Fruit fly (Drosophila melanogaster): ENCODE results near the gene CG11345.

The CG11345 gene

dm6 chr3L:4431111-4431730, 26.7 kb downstream of the CG11345 start:
- TF ChIP-seq chinmo (GFP tag; IDR thresholded peaks at IDR 0.05; ENCODE audit: partially characterized antibody) (0 out of 4 replicates have a peak, but pooled peaks have one; percentile 12), CG7556 (GFP tag; optimal IDR thresholded peaks at IDR 0.05) (no peak), CG3726 (GFP tag; IDR thresholded peaks at IDR 0.05) (0 out of 3 replicates have a peak, but pooled peaks have one; percentile 29), ewg (GFP tag; optimal IDR thresholded peaks at IDR 0.05) (peak; percentile 34), CG13894 (tag; optimal IDR thresholded peaks at IDR 0.05) (peak; percentile 83), cg (GFP tag; optimal IDR thresholded peaks at IDR 0.05) (peak; percentile 58), scrt (GFP tag; optimal IDR thresholded peaks at IDR 0.05) (peak; percentile 35), cas (GFP tag; IDR thresholded peaks at IDR 0.05) (0 out of 2 replicates have a peak, but pooled peaks have one; percentile 38), CG4707 (GFP tag; optimal IDR thresholded peaks at IDR 0.05) (no peak), kni (GFP tag; optimal IDR thresholded peaks at IDR 0.05) (peak; percentile 50), CG10321 (GFP tag; IDR thresholded peaks at IDR 0.05) (peak; percentile 50; the same call in 1 of the 2 replicates), Deaf1 (tag; optimal IDR thresholded peaks at IDR 0.05) (peak; percentile 55), CG11456 (GFP tag; IDR thresholded peaks at IDR 0.05) (0 out of 3 replicates have a peak, but pooled peaks have one; percentile 37), CG17612 (GFP tag; IDR thresholded peaks at IDR 0.05) (no peak), CG5245 (GFP tag; optimal IDR thresholded peaks at IDR 0.05) (no peak), Abd-B (GFP tag; optimal IDR thresholded peaks at IDR 0.05) (no peak), CG32532 (GFP tag; IDR thresholded peaks at IDR 0.05) (0 out of 2 replicates have a peak, but pooled peaks have one; percentile 7), HLHmδ (GFP tag; optimal IDR thresholded peaks at IDR 0.05) (peak; percentile 28), Trl (optimal IDR thresholded peaks at IDR 0.05) (peak in 1 of 2 experiments; percentile 18), Trl (GFP tag; optimal IDR thresholded peaks at IDR 0.05) (no peak), Rx (GFP tag; IDR thresholded peaks at IDR 0.05) (no peak), Mad (GFP tag; optimal IDR thresholded peaks at IDR 0.05) (no peak)

- no peak for TF ChIP-seq ac (GFP tag; optimal IDR thresholded peaks at IDR 0.05)
- no peak for TF ChIP-seq Med (GFP tag)
- TF ChIP-seq Trl (optimal IDR thresholded peaks at IDR 0.05), result peak; percentile 55 to 66
- TF ChIP-seq Trl (GFP tag; optimal IDR thresholded peaks at IDR 0.05), result no peak
- TF ChIP-seq CG13894 (tag; optimal IDR thresholded peaks at IDR 0.05), result peak; percentile 68
- peak; percentile 6 for TF ChIP-seq Deaf1 (tag; optimal IDR thresholded peaks at IDR 0.05)
These were observed 27.6 kb downstream of the CG11345 start for dm6 chr3L:4430331-4430730.

dm6 chr3L:4428918-4429546, 28.9 kb downstream of the CG11345 start, which contains the start of gene nAChRbeta1:
Gene nAChRbeta1 (plus strand): TSS chr3L:4429349.
- no peak for TF ChIP-seq Myb (GFP tag; optimal IDR thresholded peaks at IDR 0.05)
- TF ChIP-seq scrt (GFP tag; optimal IDR thresholded peaks at IDR 0.05), result peak; percentile 83
- peak in 1 of 2 experiments; percentile 45 for TF ChIP-seq crp (GFP tag; optimal IDR thresholded peaks at IDR 0.05)
- TF ChIP-seq CG10431 (GFP tag; optimal IDR thresholded peaks at IDR 0.05), result no peak
- no peak for TF ChIP-seq fd64A (GFP tag; optimal IDR thresholded peaks at IDR 0.05)
- TF ChIP-seq CG8388 (GFP tag; optimal IDR thresholded peaks at IDR 0.05), result peak; percentile 66
- peak; percentile 20 for TF ChIP-seq Fer3 (tag; optimal IDR thresholded peaks at IDR 0.05)
- TF ChIP-seq dati (GFP tag; IDR thresholded peaks at IDR 0.05), result no peak
- no peak for TF ChIP-seq CG11504 (tag; optimal IDR thresholded peaks at IDR 0.05)
- no peak for TF ChIP-seq CG4820 (GFP tag; optimal IDR thresholded peaks at IDR 0.05)
- peak in 1 of 2 experiments; percentile 17 for TF ChIP-seq Trl (optimal IDR thresholded peaks at IDR 0.05)
- TF ChIP-seq Trl (GFP tag; optimal IDR thresholded peaks at IDR 0.05), result no peak
- peak; percentile 76; the same call in 1 of the 3 replicates for TF ChIP-seq CG34422 (GFP tag; IDR thresholded peaks at IDR 0.05)
- TF ChIP-seq CG13894 (tag; optimal IDR thresholded peaks at IDR 0.05), result peak; percentile 20
- no peak for TF ChIP-seq stwl (tag; optimal IDR thresholded peaks at IDR 0.05)
- TF ChIP-seq Deaf1 (tag; optimal IDR thresholded peaks at IDR 0.05), result peak; percentile 61
- no peak for TF ChIP-seq ftz-f1 (GFP tag; optimal IDR thresholded peaks at IDR 0.05)
- no peak for TF ChIP-seq CG2116 (GFP tag; optimal IDR thresholded peaks at IDR 0.05)
- TF ChIP-seq CG17328 (GFP tag; IDR thresholded peaks at IDR 0.05), result no peak
- peak; percentile 24 for TF ChIP-seq Fer1 (GFP tag; optimal IDR thresholded peaks at IDR 0.05)
- TF ChIP-seq onecut (GFP tag; IDR thresholded peaks at IDR 0.05), result peak; percentile 78
- peak; percentile 19 for TF ChIP-seq CG34376 (GFP tag; optimal IDR thresholded peaks at IDR 0.05)
- TF ChIP-seq BtbVII (GFP tag; optimal IDR thresholded peaks at IDR 0.05), result no peak
- no peak for TF ChIP-seq NfI (GFP tag; optimal IDR thresholded peaks at IDR 0.05)
- peak; percentile 46 for TF ChIP-seq Med (GFP tag)
- peak; percentile 4 for TF ChIP-seq lab (GFP tag; optimal IDR thresholded peaks at IDR 0.05)
